Fruit fly (Drosophila melanogaster): ENCODE measurements around the gene Nepl19.

Nepl19 gene

DNA sequence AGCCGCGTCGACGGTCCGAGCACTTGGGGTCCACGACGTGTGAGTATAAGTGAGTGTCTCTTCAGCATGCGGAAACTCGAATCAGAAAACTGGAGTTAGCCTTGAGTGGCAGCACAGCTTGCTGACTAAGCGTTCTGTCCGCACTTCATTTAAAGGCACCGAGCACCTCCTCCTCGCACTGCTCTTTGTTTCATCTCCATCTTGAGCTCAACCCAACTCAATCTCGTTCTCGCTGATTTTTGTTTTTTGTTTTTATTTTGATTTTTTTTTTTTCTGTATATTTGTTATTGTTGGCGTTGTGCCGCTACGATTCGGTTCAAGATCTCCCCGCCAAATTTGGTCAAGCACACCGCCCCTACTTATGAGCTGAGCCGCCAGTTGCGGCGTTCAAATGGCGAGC, 15.1 kb upstream of the Nepl19 start:
- TF ChIP-seq insv (optimal IDR thresholded peaks at IDR 0.05) (no peak), ttk (optimal IDR thresholded peaks at IDR 0.05) (no peak), h (optimal IDR thresholded peaks at IDR 0.05) (no peak), psq (optimal IDR thresholded peaks at IDR 0.05) (no peak), Myc (optimal IDR thresholded peaks at IDR 0.05) (no peak), Sin3A (optimal IDR thresholded peaks at IDR 0.05) (no peak)

DNA sequence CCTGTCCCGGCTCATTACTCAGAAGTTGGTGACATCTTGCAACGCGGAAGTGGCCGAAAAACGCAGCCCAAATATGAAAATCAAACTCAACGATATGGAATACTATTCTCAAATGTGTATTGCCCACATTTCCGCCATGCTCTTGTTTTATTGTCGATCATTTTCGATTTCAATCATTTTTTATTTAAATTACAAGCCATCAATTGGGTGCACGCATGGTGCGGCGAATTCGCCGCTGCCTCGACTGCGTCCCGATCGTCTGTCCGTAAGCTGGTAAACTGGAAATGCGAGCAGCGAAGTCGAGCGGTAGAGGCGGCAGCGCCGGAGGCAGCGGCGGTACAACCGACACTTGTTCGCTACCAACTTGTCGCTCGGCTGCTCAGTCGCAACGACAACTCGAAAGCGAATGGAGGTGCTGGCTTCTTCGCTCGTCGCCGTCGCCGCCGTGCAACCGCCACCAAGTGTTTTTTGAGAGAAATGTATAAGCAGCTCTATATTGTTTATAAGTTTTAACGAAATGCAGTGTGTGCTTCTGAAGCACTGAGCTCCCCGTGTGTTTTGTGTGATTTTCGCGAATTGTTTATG, 11.7 kb upstream of the Nepl19 start:
- no peak for TF ChIP-seq psq (optimal IDR thresholded peaks at IDR 0.05)

DNA sequence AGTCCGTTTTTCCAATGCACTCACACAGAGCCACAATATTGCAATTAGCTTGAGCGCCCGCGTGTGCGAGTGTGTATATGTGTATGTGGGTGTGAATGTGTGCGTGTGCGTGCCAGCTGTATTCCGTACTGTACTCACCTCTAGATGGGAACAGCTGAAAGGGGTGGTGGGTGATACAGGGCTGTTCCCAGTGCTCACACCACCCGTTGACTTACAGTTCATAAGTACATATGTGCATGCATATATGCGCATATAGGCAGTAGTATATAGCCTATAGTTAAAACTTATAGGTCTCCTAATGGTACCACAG, 9.5 kb upstream of the Nepl19 start:
- TF ChIP-seq Myc (optimal IDR thresholded peaks at IDR 0.05), result no peak
- TF ChIP-seq psq (optimal IDR thresholded peaks at IDR 0.05), result no peak
- no peak for TF ChIP-seq Sin3A (optimal IDR thresholded peaks at IDR 0.05)
- no peak for TF ChIP-seq h (optimal IDR thresholded peaks at IDR 0.05)
- no peak for TF ChIP-seq insv (optimal IDR thresholded peaks at IDR 0.05)

DNA sequence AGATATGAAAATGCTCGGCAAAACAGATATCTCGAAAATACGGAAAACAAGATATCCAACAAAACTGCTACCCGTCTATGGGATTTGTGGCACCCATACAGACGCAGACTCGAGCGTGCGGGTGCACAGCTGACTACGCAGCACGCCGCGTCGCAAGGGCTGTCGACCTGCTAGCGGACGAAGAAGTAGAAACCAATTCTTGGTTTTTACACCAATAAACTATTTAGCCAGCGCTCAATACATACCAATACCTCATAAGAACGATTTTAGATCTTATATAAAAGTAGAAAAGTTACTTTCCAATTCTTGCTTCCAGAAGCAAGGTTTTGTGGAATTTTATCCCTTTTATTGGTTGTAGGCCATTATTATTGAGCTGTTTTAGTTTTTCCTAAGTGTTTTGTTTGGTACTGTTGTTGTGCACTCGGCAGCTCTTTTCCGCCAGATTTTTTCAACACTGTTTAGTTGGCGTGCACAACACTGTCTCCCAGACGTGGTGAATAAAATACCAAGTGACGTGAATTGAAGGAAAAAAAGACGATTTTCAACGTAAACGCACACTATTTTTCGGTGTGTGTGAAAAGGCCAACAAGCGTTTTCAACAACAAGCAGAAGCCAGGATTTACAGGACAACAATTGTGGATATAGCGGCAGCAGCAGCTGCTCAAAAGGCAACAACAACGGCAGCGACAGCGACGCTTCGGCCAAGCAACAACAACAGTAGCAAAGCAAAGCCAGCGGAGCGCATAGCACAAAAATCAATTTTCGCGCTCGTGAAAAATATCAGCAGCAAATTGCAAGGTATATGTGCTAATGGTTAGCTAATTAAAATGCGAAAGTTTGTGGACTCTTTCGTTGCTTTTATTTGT, 8.9 kb upstream of the Nepl19 start:
- no peak for TF ChIP-seq Sin3A (optimal IDR thresholded peaks at IDR 0.05)
- no peak for TF ChIP-seq ttk (optimal IDR thresholded peaks at IDR 0.05)
- TF ChIP-seq psq (optimal IDR thresholded peaks at IDR 0.05), result no peak
- no peak for TF ChIP-seq h (optimal IDR thresholded peaks at IDR 0.05)
- TF ChIP-seq Myc (optimal IDR thresholded peaks at IDR 0.05), result no peak
- no peak for TF ChIP-seq insv (optimal IDR thresholded peaks at IDR 0.05)

DNA sequence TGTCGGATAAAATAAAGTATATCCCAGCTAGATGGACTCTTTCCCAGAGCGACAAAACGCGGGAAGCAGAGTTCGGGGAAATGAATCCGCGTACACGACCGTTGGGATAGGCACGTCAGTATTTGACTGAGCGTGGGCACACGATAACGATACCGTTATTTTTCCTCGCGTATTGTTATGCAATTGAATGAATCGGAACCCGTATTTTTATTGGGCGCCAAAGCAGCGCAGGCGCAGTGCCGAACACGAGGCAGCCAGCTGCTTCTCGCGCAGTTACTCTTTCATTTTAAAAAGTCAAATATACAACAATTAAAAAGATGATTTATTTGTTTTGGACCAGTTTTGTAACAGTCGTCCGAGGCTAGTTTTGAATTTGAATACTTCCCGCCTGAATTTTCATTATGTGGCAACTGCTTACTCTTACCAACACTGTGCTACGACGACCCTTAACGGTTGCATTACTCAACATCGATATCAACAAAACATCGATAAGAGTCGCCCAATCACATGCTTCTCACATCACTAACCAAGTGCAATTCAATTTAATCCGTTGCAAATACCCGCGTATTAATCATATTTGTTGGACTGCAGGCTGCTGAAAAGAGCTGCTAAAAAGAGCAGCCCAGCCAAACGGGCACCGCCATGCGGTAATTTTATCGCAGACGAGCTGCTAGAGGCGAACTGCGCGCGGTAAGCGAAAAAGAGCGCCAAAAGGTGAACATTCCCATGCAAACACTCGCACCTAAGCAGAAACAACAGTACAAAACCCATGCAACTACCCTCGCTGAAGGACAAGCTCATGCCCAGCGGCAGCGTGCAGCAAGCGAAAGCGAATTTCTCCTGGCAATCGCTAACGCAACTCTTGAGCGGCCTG, 7.9 kb upstream of the Nepl19 start, which contains the start of the genes CG33203 and Doa:
TSS of gene CG33203 (minus strand) at position 151 of the 874 bp plus-strand sequence.
TSS of gene Doa (plus strand) at position 515 of the 874 bp plus-strand sequence.
- no peak for TF ChIP-seq ttk (optimal IDR thresholded peaks at IDR 0.05)
- no peak for TF ChIP-seq psq (optimal IDR thresholded peaks at IDR 0.05)
- no peak for TF ChIP-seq Sin3A (optimal IDR thresholded peaks at IDR 0.05)
- no peak for TF ChIP-seq Myc (optimal IDR thresholded peaks at IDR 0.05)
- TF ChIP-seq h (optimal IDR thresholded peaks at IDR 0.05), result no peak
- no peak for TF ChIP-seq insv (optimal IDR thresholded peaks at IDR 0.05)

DNA sequence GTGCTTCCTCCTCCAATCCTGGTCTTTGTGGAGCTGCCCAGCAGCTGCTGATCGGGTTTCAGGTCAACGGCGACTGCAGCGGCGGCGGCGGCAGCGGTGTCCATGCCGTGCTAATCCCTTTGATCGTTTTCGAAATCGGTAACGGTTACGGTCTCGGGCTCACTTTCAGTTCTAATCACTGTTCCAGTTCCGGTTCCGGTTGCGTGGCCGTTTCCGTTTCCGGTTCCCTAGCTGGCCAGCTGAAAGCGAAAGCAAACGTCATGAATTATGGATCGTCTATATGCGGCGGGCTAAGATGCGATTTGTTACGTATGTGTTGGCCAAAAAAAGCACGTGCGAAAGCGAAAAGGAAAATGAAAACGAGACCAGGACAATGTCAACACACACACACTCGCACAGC, 6.9 kb upstream of the Nepl19 start:
- no peak for TF ChIP-seq h (optimal IDR thresholded peaks at IDR 0.05)
- no peak for TF ChIP-seq Myc (optimal IDR thresholded peaks at IDR 0.05)
- TF ChIP-seq insv (optimal IDR thresholded peaks at IDR 0.05), result no peak
- TF ChIP-seq ttk (optimal IDR thresholded peaks at IDR 0.05), result no peak
- TF ChIP-seq Sin3A (optimal IDR thresholded peaks at IDR 0.05), result no peak
- TF ChIP-seq psq (optimal IDR thresholded peaks at IDR 0.05), result no peak

DNA sequence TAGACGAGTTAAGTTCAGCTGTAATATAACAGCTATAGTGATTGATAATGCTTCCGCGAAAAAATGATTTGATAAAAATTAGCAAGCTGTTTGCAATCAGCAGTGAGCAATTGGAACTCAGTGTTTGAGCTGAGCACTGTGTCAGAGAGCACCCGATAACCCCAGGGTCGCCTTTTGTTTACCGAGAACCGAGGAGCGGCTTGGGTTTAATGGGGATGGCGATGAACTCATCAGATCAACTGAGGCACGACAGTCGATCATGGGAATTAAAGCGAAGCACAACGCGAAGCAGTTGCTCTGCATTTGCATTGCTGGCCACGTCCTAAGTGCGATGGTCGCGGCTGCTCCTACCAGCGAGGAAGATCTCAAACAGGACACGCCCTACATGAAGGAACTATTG, 3.5 kb upstream of the Nepl19 start, which contains the start of gene Nepl21:
TSS of gene Nepl21 (plus strand) at position 260 of the 400 bp plus-strand sequence.
- TF ChIP-seq Sin3A (optimal IDR thresholded peaks at IDR 0.05) (no peak), insv (optimal IDR thresholded peaks at IDR 0.05) (no peak), Myc (optimal IDR thresholded peaks at IDR 0.05) (no peak), h (optimal IDR thresholded peaks at IDR 0.05) (no peak), psq (optimal IDR thresholded peaks at IDR 0.05) (no peak), ttk (optimal IDR thresholded peaks at IDR 0.05) (no peak)

DNA sequence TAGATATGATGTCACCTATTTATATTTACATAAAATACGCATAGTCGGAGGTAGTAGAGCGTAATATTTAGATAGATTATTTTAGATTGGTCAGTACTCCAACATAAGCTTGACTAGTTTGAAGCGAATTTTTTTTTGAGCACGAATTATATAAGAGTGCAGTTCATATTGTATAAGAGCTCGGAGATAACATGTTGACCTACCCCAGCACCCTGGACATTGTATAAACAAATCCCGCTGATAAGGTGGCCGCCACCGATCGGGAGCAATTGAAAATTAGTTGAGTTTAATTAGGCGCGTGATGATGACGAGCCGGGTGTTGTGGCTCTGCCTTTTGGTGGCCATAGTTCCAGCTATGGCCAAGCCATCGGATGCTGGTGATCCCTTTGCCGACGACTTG, 4.6 kb downstream of the Nepl19 start, which contains the start of gene Nepl18:
TSS of gene Nepl18 (plus strand) at position 277 of the 400 bp plus-strand sequence.
- TF ChIP-seq psq (optimal IDR thresholded peaks at IDR 0.05) (no peak), Myc (optimal IDR thresholded peaks at IDR 0.05) (no peak), insv (optimal IDR thresholded peaks at IDR 0.05) (no peak), h (optimal IDR thresholded peaks at IDR 0.05) (no peak), Sin3A (optimal IDR thresholded peaks at IDR 0.05) (no peak), ttk (optimal IDR thresholded peaks at IDR 0.05) (no peak)

DNA sequence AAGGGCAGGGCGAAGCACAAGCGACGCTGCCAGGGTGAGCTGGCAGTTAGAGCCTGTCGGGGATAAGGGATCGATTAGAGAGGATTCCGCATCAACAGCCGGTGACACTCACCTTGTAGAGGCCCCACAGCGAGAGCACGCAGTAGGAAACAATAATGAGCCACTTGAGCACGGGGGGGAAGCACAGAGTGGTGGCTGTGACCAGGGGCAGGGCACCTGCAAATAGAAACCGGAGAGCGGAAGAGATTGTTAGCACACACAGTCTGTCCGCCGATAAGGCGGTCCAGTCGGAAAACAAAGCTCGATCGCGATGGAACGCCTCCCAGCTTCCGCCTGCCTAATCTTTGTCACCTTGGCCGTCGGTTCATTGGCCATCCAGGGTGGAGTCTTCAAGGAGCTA, 7.3 kb downstream of the Nepl19 start, which contains the start of gene Nepl17:
TSS of gene Nepl17 (plus strand) at position 301 of the 400 bp plus-strand sequence.
- no peak for TF ChIP-seq h (optimal IDR thresholded peaks at IDR 0.05)
- TF ChIP-seq psq (optimal IDR thresholded peaks at IDR 0.05), result no peak
- no peak for TF ChIP-seq insv (optimal IDR thresholded peaks at IDR 0.05)
- no peak for TF ChIP-seq Sin3A (optimal IDR thresholded peaks at IDR 0.05)
- no peak for TF ChIP-seq ttk (optimal IDR thresholded peaks at IDR 0.05)

DNA sequence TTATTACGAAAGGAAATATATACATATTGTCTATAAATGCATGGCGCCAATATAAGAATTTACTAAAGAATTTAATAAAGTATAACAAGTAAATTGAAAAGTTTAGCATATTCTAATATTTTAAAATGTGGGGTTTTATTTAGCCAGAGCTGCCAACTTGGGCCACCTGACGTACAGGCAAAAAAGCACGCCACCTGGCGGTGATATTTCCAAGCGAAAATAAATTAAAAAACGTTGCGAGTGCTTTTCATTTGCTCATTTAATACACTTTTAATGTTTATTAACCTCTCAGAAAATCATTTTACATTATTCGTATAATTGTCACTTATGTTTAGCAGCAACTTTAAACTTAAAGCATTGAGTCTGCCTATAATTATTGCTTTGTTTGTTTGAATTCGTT, 9.6 kb downstream of the Nepl19 start:
- no peak for TF ChIP-seq Sin3A (optimal IDR thresholded peaks at IDR 0.05)
- no peak for TF ChIP-seq insv (optimal IDR thresholded peaks at IDR 0.05)
- TF ChIP-seq psq (optimal IDR thresholded peaks at IDR 0.05), result no peak
- TF ChIP-seq ttk (optimal IDR thresholded peaks at IDR 0.05), result no peak
- TF ChIP-seq h (optimal IDR thresholded peaks at IDR 0.05), result no peak
- TF ChIP-seq Myc (optimal IDR thresholded peaks at IDR 0.05), result no peak

DNA sequence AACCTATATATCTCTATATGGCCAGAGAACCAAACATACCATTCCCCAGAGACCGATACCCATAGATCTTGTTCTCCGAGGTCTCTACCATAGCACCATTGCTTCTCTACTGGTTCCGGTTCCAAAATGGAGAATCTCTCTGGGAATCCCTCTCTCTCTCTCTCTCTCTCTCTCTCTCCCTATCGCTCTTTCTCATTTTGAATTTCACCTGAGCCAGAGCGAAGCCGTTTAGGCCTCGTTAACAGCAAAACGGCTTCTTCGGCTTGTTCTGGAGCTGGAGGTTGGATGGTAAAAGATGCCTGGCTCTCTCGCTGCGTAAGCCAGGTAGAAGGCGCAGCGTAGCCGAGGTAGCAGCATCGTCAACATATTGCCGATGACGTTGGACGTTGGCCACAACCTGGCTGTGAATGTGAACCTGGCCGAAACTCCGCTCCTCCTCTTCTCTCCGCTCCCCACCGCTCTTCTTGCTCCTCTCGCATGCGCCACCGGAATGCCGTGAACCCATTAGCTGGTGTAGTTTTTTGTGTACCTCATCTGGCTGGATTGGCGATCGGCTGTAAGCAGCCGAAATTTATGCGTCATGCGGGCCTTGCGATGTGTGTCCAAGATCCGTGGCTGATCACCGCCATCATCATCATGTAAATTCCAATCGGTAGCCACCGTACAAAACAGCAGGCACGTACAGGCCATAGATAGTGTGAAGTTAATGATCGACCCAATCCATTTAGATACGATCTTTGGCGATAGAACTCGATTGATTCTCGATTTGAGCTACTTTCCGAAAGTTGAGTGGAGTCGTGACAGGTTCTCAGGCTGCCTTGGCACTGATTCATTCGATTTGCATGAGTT, 18.4 kb downstream of the Nepl19 start:
- TF ChIP-seq ttk (optimal IDR thresholded peaks at IDR 0.05) (no peak), Myc (optimal IDR thresholded peaks at IDR 0.05) (no peak), psq (optimal IDR thresholded peaks at IDR 0.05) (no peak), Sin3A (optimal IDR thresholded peaks at IDR 0.05) (no peak), h (optimal IDR thresholded peaks at IDR 0.05) (no peak), insv (optimal IDR thresholded peaks at IDR 0.05) (no peak)
